Worm (Caenorhabditis elegans): ENCODE results near the gene gsy-1.

ce11 chrII:12878071-12878668, at the start of gene gsy-1:
- TF ChIP-seq elt-1 (tag; optimal IDR thresholded peaks at IDR 0.05) = no peak
- TF ChIP-seq mdl-1 (tag; optimal IDR thresholded peaks at IDR 0.05) = no peak
- TF ChIP-seq unc-39 (tag; optimal IDR thresholded peaks at IDR 0.05) = no peak
- TF ChIP-seq snpc-4 (tag; optimal IDR thresholded peaks at IDR 0.05) = no peak
- TF ChIP-seq nhr-77 (tag; optimal IDR thresholded peaks at IDR 0.05) = no peak
- no peak for TF ChIP-seq nhr-11 (tag; optimal IDR thresholded peaks at IDR 0.05)
- no peak for TF ChIP-seq skn-1 (tag; optimal IDR thresholded peaks at IDR 0.05)
- TF ChIP-seq lin-11 (tag; optimal IDR thresholded peaks at IDR 0.05) = no peak
- no peak for TF ChIP-seq lsy-2 (tag; optimal IDR thresholded peaks at IDR 0.05)
- TF ChIP-seq elt-3 (tag; optimal IDR thresholded peaks at IDR 0.05) = no peak
- TF ChIP-seq aly-2 (tag; optimal IDR thresholded peaks at IDR 0.05) = no peak
